Worm (Caenorhabditis elegans): Measurements from ENCODE around the gene C04A11.5.

Gene C04A11.5

DNA sequence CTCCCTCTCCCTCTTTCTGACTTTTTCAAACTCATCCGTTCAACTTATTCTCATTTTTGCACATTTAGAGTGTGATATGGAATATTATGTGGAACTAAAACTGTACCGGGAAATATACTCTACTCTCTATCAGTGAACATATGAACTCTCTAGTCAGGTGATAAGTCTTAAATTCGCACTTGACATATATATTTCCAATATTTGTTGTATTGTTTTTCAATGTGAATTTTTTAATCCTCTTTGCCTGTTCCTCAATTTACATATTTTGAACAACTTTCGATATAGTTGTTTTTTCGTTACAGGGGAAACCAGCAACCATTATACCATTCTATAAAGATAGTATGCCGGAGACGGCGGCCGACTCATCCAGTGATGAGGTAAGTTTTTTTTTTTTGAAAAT, 4.2 kb upstream of the C04A11.5 start, which contains the start of gene C04A11.1:
C04A11.1 (plus strand) TSS at position 301 of the 400 bp plus-strand sequence.
- no peak for TF ChIP-seq unc-62 (GFP tag; optimal IDR thresholded peaks at IDR 0.05 in 1 of 2)
- no peak for TF ChIP-seq unc-62 (tag; optimal IDR thresholded peaks at IDR 0.05)
- TF ChIP-seq zfp-3 (GFP tag; conservative IDR thresholded peaks at IDR 0.05): no peak
- no peak for TF ChIP-seq F37D6.2 (tag; optimal IDR thresholded peaks at IDR 0.05)
- no peak for TF ChIP-seq nhr-28 (tag; optimal IDR thresholded peaks at IDR 0.05)
- TF ChIP-seq spr-1 (tag; optimal IDR thresholded peaks at IDR 0.05): no peak
- no peak for TF ChIP-seq daf-16 (GFP tag; optimal IDR thresholded peaks at IDR 0.05)
- no peak for TF ChIP-seq daf-16 (tag; optimal IDR thresholded peaks at IDR 0.05)
- TF ChIP-seq ces-1 (GFP tag; optimal IDR thresholded peaks at IDR 0.05): no peak
- no peak for TF ChIP-seq zfp-2 (tag; optimal IDR thresholded peaks at IDR 0.05)
- no peak for TF ChIP-seq lin-15B (tag; optimal IDR thresholded peaks at IDR 0.05)
- TF ChIP-seq set-16 (GFP tag; IDR thresholded peaks at IDR 0.05): no peak
- no peak for TF ChIP-seq madf-5 (GFP tag; IDR thresholded peaks at IDR 0.05)
- TF ChIP-seq F49E8.2 (tag; optimal IDR thresholded peaks at IDR 0.05; ENCODE audit: borderline replicate concordance): no peak
- no peak for TF ChIP-seq F10B5.3 (tag; optimal IDR thresholded peaks at IDR 0.05)
- no peak for TF ChIP-seq attf-4 (tag; optimal IDR thresholded peaks at IDR 0.05)

DNA sequence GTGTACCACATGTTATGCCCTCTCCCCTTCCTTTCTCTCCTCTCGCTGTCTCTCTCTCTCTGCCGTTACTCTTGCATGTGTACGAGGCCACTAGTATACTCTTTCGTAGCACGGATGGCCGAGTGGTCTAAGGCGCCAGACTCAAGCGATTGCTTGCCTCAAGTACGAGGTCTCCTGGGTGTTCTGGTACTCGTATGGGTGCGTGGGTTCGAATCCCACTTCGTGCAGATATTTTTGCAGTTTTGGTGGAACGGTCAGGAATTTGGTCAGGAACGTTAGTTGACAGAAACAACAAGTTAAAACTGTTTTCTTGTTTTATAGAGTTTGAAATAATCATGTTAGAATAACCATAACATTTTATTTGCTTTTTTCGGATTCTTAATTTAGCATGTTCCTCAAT, 1.1 kb downstream of the C04A11.5 start:
- peak; percentile 68; the same call in 1 of the 2 replicates for TF ChIP-seq zfp-3 (GFP tag; conservative IDR thresholded peaks at IDR 0.05)
- TF ChIP-seq set-16 (GFP tag; IDR thresholded peaks at IDR 0.05): peak; percentile 74
- TF ChIP-seq ctbp-1 (GFP tag; IDR thresholded peaks at IDR 0.05): peak; percentile 96
- peak; percentile 81 for TF ChIP-seq F49E8.2 (tag; optimal IDR thresholded peaks at IDR 0.05; ENCODE audit: borderline replicate concordance)
- no peak for TF ChIP-seq nhr-237 (tag; optimal IDR thresholded peaks at IDR 0.05)
- peak; percentile 98 for TF ChIP-seq vab-7 (GFP tag; IDR thresholded peaks at IDR 0.05)
- peak; percentile 83 for TF ChIP-seq lin-13 (GFP tag; optimal IDR thresholded peaks at IDR 0.05)
- TF ChIP-seq lsy-2 (tag; optimal IDR thresholded peaks at IDR 0.05): peak in 1 of 2 experiments; percentile 78
- peak; percentile 92 for TF ChIP-seq D1046.2 (GFP tag; IDR thresholded peaks at IDR 0.05)
- TF ChIP-seq mep-1 (tag; optimal IDR thresholded peaks at IDR 0.05): peak; percentile 92
- peak; percentile 90 for TF ChIP-seq mes-2 (tag; optimal IDR thresholded peaks at IDR 0.05; ENCODE audit: poor library complexity, severe bottlenecking)
- TF ChIP-seq hmg-1.1 (GFP tag; IDR thresholded peaks at IDR 0.05): peak; percentile 99
- peak; percentile 91 for TF ChIP-seq mdt-29 (GFP tag; IDR thresholded peaks at IDR 0.05)
- TF ChIP-seq T20F7.1 (GFP tag; optimal IDR thresholded peaks at IDR 0.05): peak; percentile 74
- no peak for TF ChIP-seq ztf-11 (tag; optimal IDR thresholded peaks at IDR 0.05)
- TF ChIP-seq ceh-20 (GFP tag; IDR thresholded peaks at IDR 0.05): peak; percentile 91
- TF ChIP-seq unc-62 (GFP tag; optimal IDR thresholded peaks at IDR 0.05 in 1 of 2): peak in 1 of 2 experiments; percentile 98
- TF ChIP-seq unc-62 (tag; optimal IDR thresholded peaks at IDR 0.05): no peak
- no peak for TF ChIP-seq ceh-28 (tag; optimal IDR thresholded peaks at IDR 0.05)
- TF ChIP-seq unc-39 (tag; optimal IDR thresholded peaks at IDR 0.05): no peak
- TF ChIP-seq unc-130 (GFP tag; optimal IDR thresholded peaks at IDR 0.05): peak; percentile 73
- TF ChIP-seq Y5F2A.4 (GFP tag; optimal IDR thresholded peaks at IDR 0.05): peak; percentile 90
- TF ChIP-seq ztf-7 (tag; optimal IDR thresholded peaks at IDR 0.05): peak; percentile 51
- peak; percentile 85 for TF ChIP-seq F10B5.3 (tag; optimal IDR thresholded peaks at IDR 0.05)
- no peak for TF ChIP-seq aly-2 (tag; optimal IDR thresholded peaks at IDR 0.05)
- no peak for TF ChIP-seq R02D3.7 (tag; optimal IDR thresholded peaks at IDR 0.05)
- peak; percentile 84 for TF ChIP-seq dve-1 (tag; optimal IDR thresholded peaks at IDR 0.05; ENCODE audit: insufficient read depth)
- TF ChIP-seq daf-12 (tag; optimal IDR thresholded peaks at IDR 0.05): no peak
- TF ChIP-seq hlh-11 (tag; optimal IDR thresholded peaks at IDR 0.05): peak; percentile 83
- TF ChIP-seq lin-15B (tag; optimal IDR thresholded peaks at IDR 0.05): no peak
- TF ChIP-seq egl-27 (tag; optimal IDR thresholded peaks at IDR 0.05): no peak
- peak; percentile 92 for TF ChIP-seq rbr-2 (tag; optimal IDR thresholded peaks at IDR 0.05)
- peak; percentile 83 for TF ChIP-seq F37D6.2 (tag; optimal IDR thresholded peaks at IDR 0.05)
- TF ChIP-seq lin-29 (GFP tag; IDR thresholded peaks at IDR 0.05): peak; percentile 76; the same call in 1 of the 2 replicates
- TF ChIP-seq nhr-48 (tag; optimal IDR thresholded peaks at IDR 0.05): peak; percentile 84
- no peak for TF ChIP-seq ceh-62 (tag; optimal IDR thresholded peaks at IDR 0.05)
- TF ChIP-seq nhr-28 (tag; optimal IDR thresholded peaks at IDR 0.05): peak; percentile 65
- TF ChIP-seq attf-4 (tag; optimal IDR thresholded peaks at IDR 0.05): peak; percentile 23
- no peak for TF ChIP-seq nhr-10 (tag; optimal IDR thresholded peaks at IDR 0.05)
- peak; percentile 99 for TF ChIP-seq lim-7 (GFP tag; IDR thresholded peaks at IDR 0.05)
- peak; percentile 92 for TF ChIP-seq gei-8 (GFP tag; optimal IDR thresholded peaks at IDR 0.05)
- TF ChIP-seq lin-38 (GFP tag; IDR thresholded peaks at IDR 0.05): peak; percentile 87
- TF ChIP-seq dmd-8 (GFP tag; IDR thresholded peaks at IDR 0.05): peak; percentile 99
